Worm (Caenorhabditis elegans) whole organism, L4 larva: Measurements from ENCODE around the gene ttr-46.

ENCODE experiments used
- F10B5.3 ChIP-seq: sonication (generic microtip); optimal IDR thresholded peaks from 2 replicates; lab custom pipeline; 2016; ENCODE audit warnings: mild to moderate bottlenecking, missing genetic modification characterization, missing compliant biosample characterization
- F44E2.7 ChIP-seq: fragments of 200-800 bp; sonication (Bioruptor generic); IDR thresholded peaks from 2 replicates; pipeline ENCODE4 v2.1.2; 2022; ENCODE audit warnings: missing genetic modification characterization, missing compliant biosample characterization
- F49E8.2 ChIP-seq: sonication (generic microtip); optimal IDR thresholded peaks from 2 replicates; lab custom pipeline; 2016; ENCODE audit warnings: missing compliant biosample characterization, mild to moderate bottlenecking, missing genetic modification characterization, borderline replicate concordance
- R02D3.7 ChIP-seq: fragments of 150-350 bp; sonication (generic microtip); optimal IDR thresholded peaks from 3 replicates; lab custom pipeline; 2014; ENCODE audit warnings: missing biosample characterization, missing genetic modification characterization
- T20F7.1 ChIP-seq: fragments of 200-800 bp; sonication (Bioruptor generic); optimal IDR thresholded peaks from 2 replicates; lab custom pipeline; 2018; ENCODE audit warnings: mild to moderate bottlenecking, missing genetic modification characterization, missing compliant biosample characterization
- T26A8.4 ChIP-seq: fragments of 200-800 bp; sonication (Bioruptor generic); IDR thresholded peaks from 2 replicates; pipeline ENCODE4 v1.3.6; 2022; ENCODE audit warnings: missing genetic modification characterization, missing compliant biosample characterization
- Y48G9A.11 ChIP-seq: fragments of 200-800 bp; sonication (Bioruptor generic); IDR thresholded peaks from 2 replicates; pipeline ENCODE4 v1.3.6; 2022; ENCODE audit warnings: missing genetic modification reagents, missing genetic modification characterization, missing compliant biosample characterization
- ZK546.5 ChIP-seq, 2 experiments: sonication (generic microtip); optimal IDR thresholded peaks; 2 replicates each; lab custom pipeline; 2017; ENCODE audit warnings: missing biosample characterization in 2 of 2, missing genetic modification characterization in 2 of 2
- ama-1 ChIP-seq: fragments of 150-350 bp; optimal IDR thresholded peaks from 2 replicates; lab custom pipeline; 2014; ENCODE audit warnings: inconsistent platforms, mixed read lengths
- arid-1 ChIP-seq: fragments of 200-800 bp; sonication (Bioruptor generic); conservative IDR thresholded peaks from 2 replicates; pipeline ENCODE4 v1.3.6; 2022; ENCODE audit warnings: missing genetic modification reagents, missing genetic modification characterization, missing compliant biosample characterization
- ceh-20 ChIP-seq: fragments of 200-800 bp; sonication (Bioruptor generic); IDR thresholded peaks from 2 replicates; pipeline ENCODE4 v1.3.6; 2022; ENCODE audit warnings: missing genetic modification reagents, missing genetic modification characterization, missing compliant biosample characterization
- ceh-32 ChIP-seq: sonication (generic microtip); optimal IDR thresholded peaks from 2 replicates; lab custom pipeline; 2016; ENCODE audit warnings: mild to moderate bottlenecking, missing genetic modification characterization, missing compliant biosample characterization; ENCODE audit not compliant: poor library complexity
- ceh-44 ChIP-seq: fragments of 200-800 bp; sonication (Bioruptor generic); IDR thresholded peaks from 2 replicates; pipeline ENCODE4 v1.3.6; 2022; ENCODE audit warnings: missing genetic modification reagents, missing genetic modification characterization, missing compliant biosample characterization
- ces-1 ChIP-seq: fragments of 150-350 bp; sonication (generic microtip); optimal IDR thresholded peaks from 4 replicates; lab custom pipeline; 2014; ENCODE audit warnings: missing biosample characterization, missing genetic modification reagents, missing genetic modification characterization
- ctbp-1 ChIP-seq: fragments of 200-800 bp; sonication (Bioruptor generic); IDR thresholded peaks from 2 replicates; pipeline ENCODE4 v1.3.6; 2022; ENCODE audit warnings: missing genetic modification reagents, missing genetic modification characterization, missing compliant biosample characterization
- daf-12 ChIP-seq: fragments of 150-350 bp; optimal IDR thresholded peaks from 2 replicates; lab custom pipeline; 2014; ENCODE audit warnings: missing biosample characterization, missing genetic modification reagents, missing genetic modification characterization
- dmd-9 ChIP-seq: fragments of 200-800 bp; sonication (Bioruptor generic); IDR thresholded peaks from 2 replicates; pipeline ENCODE4 v1.3.6; 2022; ENCODE audit warnings: missing genetic modification reagents, missing genetic modification characterization, missing compliant biosample characterization
- dve-1 ChIP-seq: sonication (generic microtip); optimal IDR thresholded peaks from 2 replicates; lab custom pipeline; 2017; ENCODE audit warnings: antibody characterized with exemption, mild to moderate bottlenecking, missing genetic modification characterization, missing compliant biosample characterization; ENCODE audit not compliant: insufficient read depth
- egl-27 ChIP-seq: sonication (generic microtip); optimal IDR thresholded peaks from 3 replicates; lab custom pipeline; 2017; ENCODE audit warnings: missing biosample characterization, missing genetic modification reagents, missing genetic modification characterization
- gei-8 ChIP-seq: fragments of 200-800 bp; sonication (Bioruptor generic); optimal IDR thresholded peaks from 2 replicates; lab custom pipeline; 2018; ENCODE audit warnings: mild to moderate bottlenecking, missing genetic modification characterization, missing compliant biosample characterization
- hlh-30 ChIP-seq: sonication (generic microtip); optimal IDR thresholded peaks from 2 replicates; lab custom pipeline; 2017; ENCODE audit warnings: antibody characterized with exemption, mild to moderate bottlenecking, missing genetic modification characterization, missing compliant biosample characterization; ENCODE audit not compliant: insufficient read depth
- lim-7 ChIP-seq: fragments of 200-800 bp; sonication (Bioruptor generic); IDR thresholded peaks from 2 replicates; pipeline ENCODE4 v1.3.6; 2022; ENCODE audit warnings: missing genetic modification characterization, missing compliant biosample characterization
- lin-1 ChIP-seq: fragments of 200-800 bp; sonication (Bioruptor generic); IDR thresholded peaks from 2 replicates; pipeline ENCODE4 v1.3.6; 2022; ENCODE audit warnings: missing genetic modification reagents, missing genetic modification characterization, missing compliant biosample characterization
- lin-13 ChIP-seq: fragments of 150-350 bp; optimal IDR thresholded peaks from 2 replicates; lab custom pipeline; 2014; ENCODE audit warnings: missing biosample characterization, missing genetic modification reagents, missing genetic modification characterization
- lin-15B ChIP-seq: fragments of 150-350 bp; sonication (generic microtip); optimal IDR thresholded peaks from 3 replicates; lab custom pipeline; 2014; ENCODE audit warnings: missing biosample characterization, missing genetic modification characterization
- lin-29 ChIP-seq: fragments of 200-800 bp; sonication (Bioruptor generic); IDR thresholded peaks from 2 replicates; pipeline ENCODE4 v1.3.6; 2022; ENCODE audit warnings: missing genetic modification reagents, missing genetic modification characterization, missing compliant biosample characterization
- lin-39 ChIP-seq: fragments of 150-350 bp; optimal IDR thresholded peaks from 2 replicates; lab custom pipeline; 2014; ENCODE audit warnings: missing biosample characterization, missing genetic modification reagents, missing genetic modification characterization
- lsy-2 ChIP-seq, 2 experiments: fragments of 150-350 bp in 1 of 2; sonication (generic microtip) in 1 of 2; optimal IDR thresholded peaks; 2 replicates each; lab custom pipeline; 2014 to 2017; ENCODE audit warnings: missing biosample characterization in 2 of 2, missing genetic modification characterization in 2 of 2
- madf-5 ChIP-seq, 2 experiments: fragments of 200-800 bp; sonication (Bioruptor generic); IDR thresholded peaks; 2 replicates each; pipeline ENCODE4 v1.3.6; 2022; ENCODE audit warnings: missing compliant biosample characterization in 2 of 2, missing genetic modification characterization in 2 of 2
- madf-9 ChIP-seq: fragments of 200-800 bp; sonication (Bioruptor generic); conservative IDR thresholded peaks from 2 replicates; pipeline ENCODE4 v1.3.6; 2022; ENCODE audit warnings: missing genetic modification reagents, missing genetic modification characterization, missing compliant biosample characterization
- mdt-29 ChIP-seq: fragments of 200-800 bp; sonication (Bioruptor generic); IDR thresholded peaks from 2 replicates; pipeline ENCODE4 v1.3.6; 2022; ENCODE audit warnings: missing genetic modification reagents, missing genetic modification characterization, missing compliant biosample characterization
- mep-1 ChIP-seq: fragments of 150-350 bp; sonication (generic microtip); optimal IDR thresholded peaks from 3 replicates; lab custom pipeline; 2014; ENCODE audit warnings: missing biosample characterization, missing genetic modification characterization
- mes-2 ChIP-seq: sonication (generic microtip); optimal IDR thresholded peaks from 2 replicates; lab custom pipeline; 2016; ENCODE audit warnings: missing genotype, mild to moderate bottlenecking, missing genetic modification characterization, missing compliant biosample characterization; ENCODE audit not compliant: poor library complexity, severe bottlenecking
- nhr-102 ChIP-seq: sonication (generic microtip); optimal IDR thresholded peaks from 2 replicates; lab custom pipeline; 2016; ENCODE audit warnings: mild to moderate bottlenecking, missing genetic modification characterization, moderate library complexity, missing compliant biosample characterization
- nhr-237 ChIP-seq: sonication (generic microtip); optimal IDR thresholded peaks from 2 replicates; lab custom pipeline; 2017; ENCODE audit warnings: missing biosample characterization, missing genetic modification characterization
- nhr-25 ChIP-seq: sonication (generic microtip); optimal IDR thresholded peaks from 2 replicates; lab custom pipeline; 2017; ENCODE audit warnings: missing genetic modification characterization, mild to moderate bottlenecking, missing compliant biosample characterization, antibody characterized with exemption, moderate library complexity, borderline replicate concordance; ENCODE audit not compliant: insufficient read depth
- nhr-41 ChIP-seq: fragments of 200-800 bp; sonication (Bioruptor generic); IDR thresholded peaks from 2 replicates; pipeline ENCODE4 v1.3.6; 2022; ENCODE audit warnings: missing genetic modification reagents, missing genetic modification characterization, missing compliant biosample characterization
- set-16 ChIP-seq: fragments of 200-800 bp; sonication (Bioruptor generic); IDR thresholded peaks from 2 replicates; pipeline ENCODE4 v1.3.6; 2022; ENCODE audit warnings: missing genetic modification reagents, missing genetic modification characterization, missing compliant biosample characterization
- snpc-4 ChIP-seq: fragments of 150-350 bp; optimal IDR thresholded peaks from 2 replicates; lab custom pipeline; 2014; ENCODE audit warnings: missing biosample characterization, missing genetic modification characterization
- spr-1 ChIP-seq: sonication (generic microtip); optimal IDR thresholded peaks from 2 replicates; lab custom pipeline; 2016; ENCODE audit warnings: mild to moderate bottlenecking, missing genetic modification characterization, missing compliant biosample characterization
- spr-3 ChIP-seq: fragments of 200-800 bp; sonication (Bioruptor generic); optimal IDR thresholded peaks from 2 replicates; lab custom pipeline; 2018; ENCODE audit warnings: mild to moderate bottlenecking, missing genetic modification characterization, missing compliant biosample characterization
- tag-97 ChIP-seq: fragments of 200-800 bp; sonication (Bioruptor generic); IDR thresholded peaks from 2 replicates; pipeline ENCODE4 v1.3.6; 2022; ENCODE audit warnings: missing genetic modification characterization, missing compliant biosample characterization
- tra-1 ChIP-seq: fragments of 200-800 bp; sonication (Bioruptor generic); IDR thresholded peaks from 2 replicates; pipeline ENCODE4 v1.3.6; 2022; ENCODE audit warnings: missing genetic modification reagents, missing genetic modification characterization, missing compliant biosample characterization
- unc-39 ChIP-seq: sonication (generic microtip); optimal IDR thresholded peaks from 2 replicates; lab custom pipeline; 2017; ENCODE audit warnings: missing biosample characterization, missing genetic modification characterization

Gene ttr-46

DNA sequence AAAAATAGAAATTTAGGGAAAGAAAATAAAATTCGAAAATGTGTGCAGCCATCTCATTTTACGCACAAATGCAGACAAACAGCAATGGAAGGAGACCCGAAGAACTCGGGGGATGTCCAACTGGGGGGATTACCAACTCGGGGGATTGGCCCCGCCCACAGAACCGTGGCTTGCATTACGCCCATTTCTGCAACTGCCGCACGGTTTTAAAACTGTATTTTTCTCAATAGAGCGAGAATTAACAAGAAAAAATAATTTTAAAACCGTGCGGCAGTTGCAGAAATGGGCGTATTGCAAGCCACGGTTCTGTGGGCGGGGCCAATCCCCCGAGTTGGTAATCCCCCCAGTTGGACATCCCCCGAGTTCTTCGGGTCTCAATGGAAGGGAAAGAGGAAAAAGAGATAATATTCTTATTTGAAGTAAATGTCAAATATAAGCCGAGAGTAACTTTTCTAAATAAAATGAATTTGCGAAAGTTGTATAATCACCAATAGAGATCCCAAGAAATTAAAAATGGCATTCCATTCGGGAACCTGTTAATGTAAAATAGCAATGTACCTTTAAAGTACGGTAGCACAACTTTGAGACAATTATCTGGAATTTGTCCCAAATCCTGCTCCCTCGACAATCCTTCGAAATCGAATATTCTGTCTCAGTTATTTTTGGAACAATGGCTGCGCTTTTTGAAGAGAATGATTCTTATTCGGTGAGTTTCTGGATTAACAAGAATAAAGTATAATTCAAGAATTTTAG lies 29.9 kb downstream of the ttr-46 start, which contains the start of the genes ruvb-1 and tofu-1 (continued):
- peak; percentile 88 for TF ChIP-seq mep-1 (tag; lab: Kevin White, UChicago)
- TF ChIP-seq ceh-44 (GFP tag; lab: Robert Waterston, UW) = peak; percentile 75
- peak; percentile 63 for TF ChIP-seq hlh-30
- peak; percentile 71 for TF ChIP-seq ctbp-1
- peak; percentile 74 for TF ChIP-seq madf-9 (GFP tag; lab: Robert Waterston, UW)
- TF ChIP-seq spr-1 (tag; lab: Kevin White, UChicago) = peak; percentile 56
- peak; percentile 85 for TF ChIP-seq T26A8.4
- peak; percentile 88 for TF ChIP-seq dve-1 (tag; lab: Kevin White, UChicago)
- peak; percentile 73 for TF ChIP-seq dmd-9
- TF ChIP-seq set-16 (GFP tag; lab: Robert Waterston, UW) = peak; percentile 51; the same call in 1 of the 2 replicates
- 0 out of 2 replicates have a peak, but pooled peaks have one; percentile 32 for TF ChIP-seq Y48G9A.11 (GFP tag; lab: Robert Waterston, UW)

DNA sequence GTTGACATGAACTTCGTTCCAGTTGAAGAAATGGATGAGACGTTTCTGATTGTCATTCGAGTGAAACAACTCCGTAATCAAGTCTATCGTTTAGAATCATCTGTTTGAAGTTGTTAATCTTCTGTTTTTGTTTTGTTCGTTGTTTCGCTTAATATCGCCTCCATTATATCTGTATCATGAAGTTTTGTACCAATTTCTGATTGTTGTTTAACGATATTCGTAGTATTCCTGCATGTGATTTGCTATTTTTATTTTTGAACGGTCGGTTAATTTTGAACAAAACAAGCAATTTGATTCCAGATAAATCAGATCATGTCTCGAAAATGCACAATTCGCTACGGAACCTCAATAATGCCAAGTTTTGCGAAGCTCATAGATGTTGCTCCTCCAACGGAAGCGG lies 31.5 kb downstream of the ttr-46 start, which contains the start of gene C27H6.9:
Gene C27H6.9 (plus strand): TSS at position 301 of the 400 bp plus-strand sequence.
- TF ChIP-seq egl-27 (tag; lab: Kevin White, UChicago) (no peak), nhr-237 (tag; lab: Kevin White, UChicago) (no peak), arid-1 (GFP tag; lab: Robert Waterston, UW) (no peak), tra-1 (no peak)
- TF ChIP-seq, all 104 proteins: peak for 0

DNA sequence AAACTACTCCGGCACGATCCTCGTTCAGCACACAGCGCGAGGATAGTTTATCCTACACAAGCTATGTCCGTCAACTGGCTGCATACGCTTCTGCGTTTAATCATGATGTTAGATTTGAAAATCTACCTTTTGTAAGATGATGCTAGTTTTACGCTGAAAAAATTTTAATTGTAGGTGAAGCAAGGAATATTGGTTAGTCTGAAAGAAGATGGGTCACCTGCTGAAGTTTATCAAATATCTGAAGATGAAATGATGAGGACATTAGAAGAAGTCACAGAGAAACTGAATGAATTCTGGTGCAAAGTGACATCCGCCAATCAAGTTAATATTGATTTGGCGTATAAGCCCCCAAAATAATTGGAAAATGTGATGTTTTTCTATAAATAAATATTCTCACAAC lies 32.5 kb downstream of the ttr-46 start:
- no peak for TF ChIP-seq lin-15B (tag; lab: Kevin White, UChicago)
- no peak for TF ChIP-seq ceh-32 (tag; lab: Kevin White, UChicago)
- no peak for TF ChIP-seq nhr-41 (GFP tag; lab: Robert Waterston, UW)
- no peak for TF ChIP-seq nhr-102 (tag; lab: Kevin White, UChicago)
- no peak for TF ChIP-seq lin-39
- 0 out of 2 replicates have a peak, but pooled peaks have one; percentile 25 for TF ChIP-seq lin-1 (GFP tag; lab: Robert Waterston, UW)
- no peak for TF ChIP-seq ceh-44 (GFP tag; lab: Robert Waterston, UW)
- no peak for TF ChIP-seq ceh-20 (GFP tag; lab: Robert Waterston, UW)
- no peak for TF ChIP-seq madf-5 (GFP tag; IDR thresholded peaks at IDR 0.05; lab: Robert Waterston, UW)
- no peak for TF ChIP-seq egl-27 (tag; lab: Kevin White, UChicago)
- no peak for TF ChIP-seq F10B5.3 (tag; lab: Kevin White, UChicago)
- no peak for TF ChIP-seq snpc-4 (tag; lab: Kevin White, UChicago)
- TF ChIP-seq dmd-9 = no peak
- no peak for TF ChIP-seq lin-29
- TF ChIP-seq ces-1 (GFP tag; lab: Kevin White, UChicago) = no peak
- TF ChIP-seq nhr-25 = no peak
- no peak for TF ChIP-seq R02D3.7 (tag; lab: Kevin White, UChicago)
- no peak for TF ChIP-seq ama-1 (lab: Kevin White, UChicago)
- no peak for TF ChIP-seq tag-97 (GFP tag; lab: Robert Waterston, UW)
- TF ChIP-seq dve-1 (tag; lab: Kevin White, UChicago) = peak; percentile 33
- no peak for TF ChIP-seq lin-13 (GFP tag; lab: Kevin White, UChicago)
- peak; percentile 15; the same call in 1 of the 2 replicates for TF ChIP-seq mdt-29 (GFP tag; lab: Robert Waterston, UW)
- TF ChIP-seq F49E8.2 (tag; lab: Kevin White, UChicago) = no peak
- 0 out of 2 replicates have a peak, but pooled peaks have one; percentile 26 for TF ChIP-seq arid-1 (GFP tag; lab: Robert Waterston, UW)
- no peak for TF ChIP-seq unc-39 (tag; lab: Kevin White, UChicago)
- no peak for TF ChIP-seq F44E2.7 (GFP tag; lab: Robert Waterston, UW)
- TF ChIP-seq lsy-2 (tag; optimal IDR thresholded peaks at IDR 0.05; lab: Kevin White, UChicago) = peak in 1 of 2 experiments; percentile 19
- TF ChIP-seq gei-8 = no peak
- no peak for TF ChIP-seq lim-7 (GFP tag; lab: Robert Waterston, UW)
- TF ChIP-seq daf-12 (tag; lab: Kevin White, UChicago) = no peak
- no peak for TF ChIP-seq madf-9 (GFP tag; lab: Robert Waterston, UW)
- no peak for TF ChIP-seq spr-3 (GFP tag; lab: Kevin White, UChicago)
- no peak for TF ChIP-seq mes-2
- TF ChIP-seq spr-1 (tag; lab: Kevin White, UChicago) = no peak
- TF ChIP-seq ZK546.5 (tag; optimal IDR thresholded peaks at IDR 0.05; lab: Kevin White, UChicago) = no peak
- TF ChIP-seq T20F7.1 (GFP tag; lab: Kevin White, UChicago) = peak; percentile 69
